Fruit fly (Drosophila melanogaster) whole organism, embryonic: ENCODE data around the gene CG15514.
A peak's percentile ranks its signal among the peaks of the same experiment; 100 is the strongest.

Experiments
- Adf1 ChIP-seq: fragments of 200-800 bp; sonication (Bioruptor generic); IDR thresholded peaks from 2 replicates; pipeline ENCODE4 v1.3.6; 2022; ENCODE audit warnings: missing biosample characterization, missing genetic modification characterization
- Atf3 ChIP-seq: fragments of 200-800 bp; sonication (Bioruptor generic); optimal IDR thresholded peaks from 3 replicates; lab custom pipeline; 2016; ENCODE audit warnings: missing biosample characterization, missing genetic modification characterization
- BtbVII ChIP-seq: fragments of 200-800 bp; sonication (Bioruptor generic); optimal IDR thresholded peaks from 3 replicates; lab custom pipeline; 2017; ENCODE audit warnings: missing biosample characterization, mild to moderate bottlenecking, missing genetic modification characterization
- CG11085 ChIP-seq: fragments of 200-800 bp; sonication (Bioruptor generic); IDR thresholded peaks from 2 replicates; pipeline ENCODE4 v1.3.6; 2022; ENCODE audit warnings: missing biosample characterization, missing genetic modification characterization
- CG12155 ChIP-seq: fragments of 200-800 bp; sonication (Bioruptor generic); optimal IDR thresholded peaks from 3 replicates; lab custom pipeline; 2016; ENCODE audit warnings: missing biosample characterization, missing genetic modification characterization
- CG16779 ChIP-seq: fragments of 200-800 bp; sonication (Bioruptor generic); IDR thresholded peaks from 2 replicates; pipeline ENCODE4 v1.3.6; 2022; ENCODE audit warnings: missing biosample characterization, missing genetic modification characterization
- CG17568 ChIP-seq: fragments of 200-800 bp; sonication (Bioruptor generic); optimal IDR thresholded peaks from 2 replicates; lab custom pipeline; 2018; ENCODE audit warnings: missing biosample characterization, mild to moderate bottlenecking, missing genetic modification characterization, moderate library complexity
- CG18619 ChIP-seq: fragments of 200-800 bp; sonication (Bioruptor generic); optimal IDR thresholded peaks from 3 replicates; lab custom pipeline; 2017; ENCODE audit warnings: missing biosample characterization, mild to moderate bottlenecking, missing genetic modification characterization
- CG2116 ChIP-seq: fragments of 200-800 bp; sonication (Bioruptor generic); optimal IDR thresholded peaks from 3 replicates; lab custom pipeline; 2018; ENCODE audit warnings: missing biosample characterization, mild to moderate bottlenecking, missing genetic modification characterization
- CG3407 ChIP-seq: fragments of 200-800 bp; sonication (Bioruptor generic); optimal IDR thresholded peaks from 2 replicates; lab custom pipeline; 2018; ENCODE audit warnings: missing biosample characterization, mild to moderate bottlenecking, missing genetic modification characterization
- CG4328 ChIP-seq: fragments of 200-800 bp; sonication (Bioruptor generic); optimal IDR thresholded peaks from 3 replicates; lab custom pipeline; 2017; ENCODE audit warnings: missing biosample characterization, missing genetic modification reagents, missing genetic modification characterization
- CG4820 ChIP-seq: fragments of 200-800 bp; sonication (Bioruptor generic); optimal IDR thresholded peaks from 3 replicates; lab custom pipeline; 2016; ENCODE audit warnings: missing biosample characterization, missing genetic modification characterization
- CG7928 ChIP-seq: fragments of 200-800 bp; sonication (Bioruptor generic); optimal IDR thresholded peaks from 2 replicates; lab custom pipeline; 2017; ENCODE audit warnings: missing biosample characterization, mild to moderate bottlenecking, missing genetic modification characterization
- CG8924 ChIP-seq: fragments of 200-800 bp; optimal IDR thresholded peaks from 3 replicates; lab custom pipeline; 2019; ENCODE audit warnings: missing biosample characterization, mild to moderate bottlenecking, missing genetic modification characterization, moderate library complexity
- CG9727 ChIP-seq: fragments of 200-800 bp; sonication (Bioruptor generic); optimal IDR thresholded peaks from 3 replicates; lab custom pipeline; 2017; ENCODE audit warnings: missing biosample characterization, mild to moderate bottlenecking, missing genetic modification characterization
- Fer3 ChIP-seq: fragments of 200-800 bp; sonication (Bioruptor generic); optimal IDR thresholded peaks from 2 replicates; lab custom pipeline; 2018; ENCODE audit warnings: missing biosample characterization, mild to moderate bottlenecking, missing genetic modification characterization, moderate library complexity
- HLHmδ ChIP-seq: fragments of 200-800 bp; sonication (Bioruptor generic); optimal IDR thresholded peaks from 2 replicates; lab custom pipeline; 2018; ENCODE audit warnings: missing biosample characterization, mild to moderate bottlenecking, missing genetic modification characterization, moderate library complexity
- Hand ChIP-seq: fragments of 200-800 bp; sonication (Bioruptor generic); optimal IDR thresholded peaks from 2 replicates; lab custom pipeline; 2017; ENCODE audit warnings: mild to moderate bottlenecking, missing biosample characterization, missing genetic modification reagents, missing genetic modification characterization
- Hey ChIP-seq: fragments of 200-800 bp; sonication (Bioruptor generic); optimal IDR thresholded peaks from 3 replicates; lab custom pipeline; 2018; ENCODE audit warnings: missing biosample characterization, mild to moderate bottlenecking, missing genetic modification characterization
- HmgD ChIP-seq: fragments of 200-800 bp; sonication (Bioruptor generic); optimal IDR thresholded peaks from 3 replicates; lab custom pipeline; 2016; ENCODE audit warnings: missing biosample characterization, missing genetic modification characterization
- HmgZ ChIP-seq: fragments of 200-800 bp; sonication (Bioruptor generic); optimal IDR thresholded peaks from 2 replicates; lab custom pipeline; 2018; ENCODE audit warnings: missing biosample characterization, mild to moderate bottlenecking, missing genetic modification characterization
- Mrtf ChIP-seq: fragments of 200-800 bp; sonication (Bioruptor generic); IDR thresholded peaks from 3 replicates; pipeline ENCODE4 v1.3.6; 2022; ENCODE audit warnings: missing biosample characterization, missing genetic modification characterization
- PHDP ChIP-seq: fragments of 200-800 bp; sonication (Bioruptor generic); optimal IDR thresholded peaks from 3 replicates; lab custom pipeline; 2018; ENCODE audit warnings: missing biosample characterization, mild to moderate bottlenecking, missing genetic modification characterization, moderate library complexity
- Scr ChIP-seq: fragments of 200-800 bp; sonication (Bioruptor generic); IDR thresholded peaks from 2 replicates; pipeline ENCODE4 v1.3.6; 2022; ENCODE audit warnings: missing biosample characterization, missing genetic modification characterization; ENCODE audit not compliant: partially characterized antibody
- Sox100B ChIP-seq: fragments of 200-800 bp; sonication (Bioruptor generic); optimal IDR thresholded peaks from 3 replicates; lab custom pipeline; 2018; ENCODE audit warnings: missing biosample characterization, mild to moderate bottlenecking, missing genetic modification characterization
- Taf1 ChIP-seq: fragments of 200-800 bp; sonication (Bioruptor generic); IDR thresholded peaks from 2 replicates; pipeline ENCODE4 v1.3.6; 2022; ENCODE audit warnings: missing biosample characterization, missing genetic modification characterization
- Tbp ChIP-seq: fragments of >200 bp; optimal IDR thresholded peaks from 2 replicates; lab custom pipeline; 2018; ENCODE audit warnings: missing biosample characterization, missing genetic modification characterization
- Vsx1 ChIP-seq: fragments of 200-800 bp; sonication (Bioruptor generic); optimal IDR thresholded peaks from 2 replicates; lab custom pipeline; 2017; ENCODE audit warnings: missing biosample characterization, mild to moderate bottlenecking, missing genetic modification characterization, missing genetic modification reagents
- YL-1 ChIP-seq: fragments of 200-800 bp; sonication (Bioruptor generic); optimal IDR thresholded peaks from 3 replicates; lab custom pipeline; 2017; ENCODE audit warnings: missing biosample characterization, mild to moderate bottlenecking, missing genetic modification characterization
- bab2 ChIP-seq: fragments of 200-800 bp; sonication (Bioruptor generic); optimal IDR thresholded peaks from 2 replicates; lab custom pipeline; 2016; ENCODE audit warnings: missing biosample characterization, missing genetic modification characterization
- cad ChIP-seq: fragments of >200 bp; optimal IDR thresholded peaks from 2 replicates; lab custom pipeline; 2017; ENCODE audit warnings: missing biosample characterization, missing genetic modification characterization
- cg ChIP-seq: fragments of 200-800 bp; sonication (Bioruptor generic); optimal IDR thresholded peaks from 3 replicates; lab custom pipeline; 2019; ENCODE audit warnings: missing biosample characterization, mild to moderate bottlenecking, missing genetic modification characterization, moderate library complexity
- corto ChIP-seq: fragments of 200-800 bp; sonication (Bioruptor generic); optimal IDR thresholded peaks from 2 replicates; lab custom pipeline; 2016; ENCODE audit warnings: missing biosample characterization, mild to moderate bottlenecking, missing genetic modification characterization, moderate library complexity
- crc ChIP-seq: fragments of 200-800 bp; sonication (Bioruptor generic); optimal IDR thresholded peaks from 2 replicates; lab custom pipeline; 2016; ENCODE audit warnings: missing biosample characterization, missing genetic modification characterization
- disco-r ChIP-seq: fragments of 200-800 bp; sonication (Bioruptor generic); optimal IDR thresholded peaks from 2 replicates; lab custom pipeline; 2016; ENCODE audit warnings: missing biosample characterization, missing genetic modification characterization
- gcm2 ChIP-seq: fragments of 200-800 bp; sonication (Bioruptor generic); optimal IDR thresholded peaks from 2 replicates; lab custom pipeline; 2016; ENCODE audit warnings: missing biosample characterization, missing genetic modification characterization
- inv ChIP-seq: fragments of 200-800 bp; sonication (Bioruptor generic); IDR thresholded peaks from 2 replicates; pipeline ENCODE4 v1.3.6; 2022; ENCODE audit warnings: missing biosample characterization, missing genetic modification characterization; ENCODE audit not compliant: partially characterized antibody
- jumu ChIP-seq: fragments of 200-800 bp; sonication (Bioruptor generic); optimal IDR thresholded peaks from 3 replicates; lab custom pipeline; 2016; ENCODE audit warnings: missing biosample characterization, missing genetic modification characterization
- lbe ChIP-seq: fragments of 200-800 bp; sonication (Bioruptor generic); optimal IDR thresholded peaks from 2 replicates; lab custom pipeline; 2016; ENCODE audit warnings: missing biosample characterization, mild to moderate bottlenecking, missing genetic modification characterization
- lov ChIP-seq, 2 experiments: fragments of 200-800 bp in 1 of 2; fragments of >200 bp in 1 of 2; sonication (Bioruptor generic) in 1 of 2; IDR thresholded peaks in 1 of 2; optimal IDR thresholded peaks in 1 of 2; 2 replicates in 1 of 2; 3 replicates in 1 of 2; pipeline versions ENCODE4 v1.3.6 to Lab custom; 2017 to 2022; ENCODE audit warnings: missing biosample characterization in 1 of 2, missing genetic modification characterization in 1 of 2
- pho ChIP-seq: fragments of 200-800 bp; sonication (Bioruptor generic); optimal IDR thresholded peaks from 2 replicates; lab custom pipeline; 2016; ENCODE audit warnings: missing biosample characterization, missing genetic modification characterization
- pros ChIP-seq: fragments of 200-800 bp; sonication (Bioruptor generic); optimal IDR thresholded peaks from 3 replicates; lab custom pipeline; 2019; ENCODE audit warnings: missing biosample characterization, mild to moderate bottlenecking, missing genetic modification characterization, moderate library complexity
- psq ChIP-seq: fragments of 200-800 bp; sonication (Bioruptor generic); optimal IDR thresholded peaks from 2 replicates; lab custom pipeline; 2017; ENCODE audit warnings: missing biosample characterization, missing genetic modification characterization
- sisA ChIP-seq: fragments of 200-800 bp; sonication (Bioruptor generic); IDR thresholded peaks from 2 replicates; pipeline ENCODE4 v1.3.6; 2022; ENCODE audit warnings: missing biosample characterization, missing genetic modification characterization
- sr ChIP-seq: fragments of 200-800 bp; sonication (Bioruptor generic); IDR thresholded peaks from 3 replicates; pipeline ENCODE4 v1.3.6; 2022; ENCODE audit warnings: missing biosample characterization, missing genetic modification characterization
- tio ChIP-seq: fragments of 200-800 bp; sonication (Bioruptor generic); optimal IDR thresholded peaks from 2 replicates; lab custom pipeline; 2017; ENCODE audit warnings: missing biosample characterization, missing genetic modification characterization, inconsistent platforms
- vnd ChIP-seq: fragments of 200-800 bp; sonication (Bioruptor generic); IDR thresholded peaks from 3 replicates; pipeline ENCODE4 v1.3.6; 2022; ENCODE audit warnings: missing biosample characterization, missing genetic modification characterization; ENCODE audit not compliant: partially characterized antibody
- zen2 ChIP-seq: fragments of 200-800 bp; sonication (Bioruptor generic); IDR thresholded peaks from 3 replicates; pipeline ENCODE4 v1.3.6; 2022; ENCODE audit warnings: missing biosample characterization, missing genetic modification characterization; ENCODE audit not compliant: partially characterized antibody
- zf30C ChIP-seq: fragments of 200-800 bp; sonication (Bioruptor generic); optimal IDR thresholded peaks from 3 replicates; lab custom pipeline; 2018; ENCODE audit warnings: missing biosample characterization, mild to moderate bottlenecking, missing genetic modification characterization

Gene CG15514

dm6 chr3R:29834759-29835709 is 26.3 kb downstream of the CG15514 start, which contains the start of gene Atg16 (continued):
- TF ChIP-seq disco-r (GFP tag; lab: Kevin White, UChicago) (no peak), Scr (GFP tag; lab: Robert Waterston, UW) (peak; percentile 95), sr (GFP tag; lab: Robert Waterston, UW) (no peak), crc (GFP tag; lab: Kevin White, UChicago) (no peak), bab2 (no peak), CG12155 (GFP tag; lab: Kevin White, UChicago) (no peak), BtbVII (GFP tag; lab: Kevin White, UChicago) (no peak), CG2116 (GFP tag; lab: Kevin White, UChicago) (peak; percentile 64), inv (GFP tag; lab: Robert Waterston, UW) (peak; percentile 93), sisA (GFP tag; lab: Robert Waterston, UW) (no peak), lbe (peak; percentile 50), HmgZ (tag; lab: Kevin White, UChicago) (no peak), CG18619 (no peak), CG3407 (GFP tag; lab: Kevin White, UChicago) (no peak), HLHmδ (GFP tag; lab: Kevin White, UChicago) (no peak), CG17568 (GFP tag; lab: Kevin White, UChicago) (no peak), Tbp (GFP tag; lab: Kevin White, UChicago) (no peak), HmgD (GFP tag; lab: Kevin White, UChicago) (no peak), pros (GFP tag; lab: Kevin White, UChicago) (no peak), Hey (tag; lab: Kevin White, UChicago) (no peak), corto (GFP tag; lab: Kevin White, UChicago) (peak; percentile 19), CG4328 (GFP tag; lab: Kevin White, UChicago) (no peak), tio (GFP tag; lab: Kevin White, UChicago) (no peak), CG9727 (GFP tag; lab: Kevin White, UChicago) (no peak), YL-1 (GFP tag; lab: Kevin White, UChicago) (peak; percentile 27), Atf3 (GFP tag; lab: Kevin White, UChicago) (no peak), Taf1 (GFP tag; lab: Robert Waterston, UW) (no peak), CG16779 (GFP tag; lab: Robert Waterston, UW) (no peak), Sox100B (GFP tag; lab: Kevin White, UChicago) (no peak), zf30C (no peak), Vsx1 (GFP tag; lab: Kevin White, UChicago) (no peak), PHDP (no peak), Hand (GFP tag; lab: Kevin White, UChicago) (no peak), Fer3 (tag; lab: Kevin White, UChicago) (no peak), cad (GFP tag; lab: Kevin White, UChicago) (no peak), CG4820 (GFP tag; lab: Kevin White, UChicago) (no peak), psq (GFP tag; lab: Kevin White, UChicago) (no peak), Adf1 (GFP tag; lab: Robert Waterston, UW) (no peak), gcm2 (GFP tag; lab: Kevin White, UChicago) (no peak), vnd (peak; percentile 94), CG8924 (tag; lab: Kevin White, UChicago) (peak; percentile 17), zen2 (GFP tag; lab: Robert Waterston, UW) (peak; percentile 85), pho (GFP tag; lab: Kevin White, UChicago) (no peak), CG7928 (GFP tag; lab: Kevin White, UChicago) (no peak), lov (optimal IDR thresholded peaks at IDR 0.05; lab: Kevin White, UChicago) (no peak), lov (GFP tag; IDR thresholded peaks at IDR 0.05; lab: Robert Waterston, UW) (no peak), jumu (GFP tag; lab: Kevin White, UChicago) (no peak), cg (no peak), Mrtf (no peak), CG11085 (no peak)
